Worm (Caenorhabditis elegans) whole organism, L4 larva: ENCODE measurements around the gene T10F2.2.

Experiments
- F37D6.2 ChIP-seq: sonication (generic microtip); optimal IDR thresholded peaks from 2 replicates; lab custom pipeline; 2016; ENCODE audit warnings: mild to moderate bottlenecking, missing genetic modification characterization, missing compliant biosample characterization
- aly-2 ChIP-seq: sonication (generic microtip); optimal IDR thresholded peaks from 2 replicates; lab custom pipeline; 2018; ENCODE audit warnings: missing biosample characterization, missing genetic modification characterization
- arid-1 ChIP-seq: fragments of 200-800 bp; sonication (Bioruptor generic); conservative IDR thresholded peaks from 2 replicates; pipeline ENCODE4 v1.3.6; 2022; ENCODE audit warnings: missing genetic modification reagents, missing genetic modification characterization, missing compliant biosample characterization
- attf-4 ChIP-seq: sonication (generic microtip); optimal IDR thresholded peaks from 3 replicates; lab custom pipeline; 2017; ENCODE audit warnings: missing biosample characterization, missing genetic modification characterization
- daf-16 ChIP-seq, 3 experiments: sonication (generic microtip); optimal IDR thresholded peaks; 2 replicates each; lab custom pipeline; 2016 to 2017; ENCODE audit warnings: missing genetic modification characterization in 3 of 3, missing genetic modification reagents in 3 of 3, mild to moderate bottlenecking in 2 of 3, missing compliant biosample characterization in 2 of 3, missing biosample characterization in 1 of 3, moderate library complexity in 1 of 3
- dmd-9 ChIP-seq: fragments of 200-800 bp; sonication (Bioruptor generic); IDR thresholded peaks from 2 replicates; pipeline ENCODE4 v1.3.6; 2022; ENCODE audit warnings: missing genetic modification reagents, missing genetic modification characterization, missing compliant biosample characterization
- duxl-1 ChIP-seq: sonication (generic microtip); optimal IDR thresholded peaks from 2 replicates; lab custom pipeline; 2016; ENCODE audit warnings: mild to moderate bottlenecking, missing genetic modification characterization, moderate library complexity, missing compliant biosample characterization; ENCODE audit not compliant: poor library complexity
- gei-8 ChIP-seq: fragments of 200-800 bp; sonication (Bioruptor generic); optimal IDR thresholded peaks from 2 replicates; lab custom pipeline; 2018; ENCODE audit warnings: mild to moderate bottlenecking, missing genetic modification characterization, missing compliant biosample characterization
- hif-1 ChIP-seq, 2 experiments: sonication (generic microtip); optimal IDR thresholded peaks; 2 replicates each; lab custom pipeline; 2016 to 2017; ENCODE audit warnings: missing compliant biosample characterization in 2 of 2, missing genetic modification characterization in 2 of 2, missing genetic modification reagents in 2 of 2, missing genotype in 2 of 2, mild to moderate bottlenecking in 1 of 2
- hlh-11 ChIP-seq: fragments of 200-800 bp; sonication (Bioruptor generic); optimal IDR thresholded peaks from 2 replicates; lab custom pipeline; 2018; ENCODE audit warnings: mild to moderate bottlenecking, missing genetic modification characterization, missing compliant biosample characterization
- lin-15B ChIP-seq: fragments of 150-350 bp; sonication (generic microtip); optimal IDR thresholded peaks from 3 replicates; lab custom pipeline; 2014; ENCODE audit warnings: missing biosample characterization, missing genetic modification characterization
- lin-38 ChIP-seq: fragments of 200-800 bp; sonication (Bioruptor generic); IDR thresholded peaks from 2 replicates; pipeline ENCODE4 v1.3.6; 2022; ENCODE audit warnings: missing genetic modification reagents, missing genetic modification characterization, missing compliant biosample characterization
- lir-3 ChIP-seq: sonication (generic microtip); optimal IDR thresholded peaks from 2 replicates; lab custom pipeline; 2016; ENCODE audit warnings: mild to moderate bottlenecking, missing genetic modification characterization, missing compliant biosample characterization
- lsy-2 ChIP-seq, 2 experiments: fragments of 150-350 bp in 1 of 2; sonication (generic microtip) in 1 of 2; optimal IDR thresholded peaks; 2 replicates each; lab custom pipeline; 2014 to 2017; ENCODE audit warnings: missing biosample characterization in 2 of 2, missing genetic modification characterization in 2 of 2
- madf-9 ChIP-seq: fragments of 200-800 bp; sonication (Bioruptor generic); conservative IDR thresholded peaks from 2 replicates; pipeline ENCODE4 v1.3.6; 2022; ENCODE audit warnings: missing genetic modification reagents, missing genetic modification characterization, missing compliant biosample characterization
- nhr-11 ChIP-seq: fragments of 150-350 bp; optimal IDR thresholded peaks from 2 replicates; lab custom pipeline; 2014; ENCODE audit warnings: missing biosample characterization, missing genetic modification characterization
- nhr-237 ChIP-seq: sonication (generic microtip); optimal IDR thresholded peaks from 2 replicates; lab custom pipeline; 2017; ENCODE audit warnings: missing biosample characterization, missing genetic modification characterization
- nhr-6 ChIP-seq: fragments of 150-350 bp; optimal IDR thresholded peaks from 2 replicates; lab custom pipeline; 2014; ENCODE audit warnings: missing biosample characterization, missing genetic modification characterization
- set-16 ChIP-seq: fragments of 200-800 bp; sonication (Bioruptor generic); IDR thresholded peaks from 2 replicates; pipeline ENCODE4 v1.3.6; 2022; ENCODE audit warnings: missing genetic modification reagents, missing genetic modification characterization, missing compliant biosample characterization
- spr-3 ChIP-seq: fragments of 200-800 bp; sonication (Bioruptor generic); optimal IDR thresholded peaks from 2 replicates; lab custom pipeline; 2018; ENCODE audit warnings: mild to moderate bottlenecking, missing genetic modification characterization, missing compliant biosample characterization
- tag-97 ChIP-seq: fragments of 200-800 bp; sonication (Bioruptor generic); IDR thresholded peaks from 2 replicates; pipeline ENCODE4 v1.3.6; 2022; ENCODE audit warnings: missing genetic modification characterization, missing compliant biosample characterization
- unc-130 ChIP-seq: sonication (generic microtip); optimal IDR thresholded peaks from 2 replicates; lab custom pipeline; 2016; ENCODE audit warnings: missing genetic modification reagents, missing genetic modification characterization, missing compliant biosample characterization
- unc-62 ChIP-seq, 3 experiments: fragments of 150-350 bp in 1 of 3; sonication (generic microtip); optimal IDR thresholded peaks in 2 of 3; peaks in 1 of 3; 1 replicate in 1 of 3; 2 replicates in 2 of 3; lab custom pipeline; 2014 to 2017; ENCODE audit warnings: missing biosample characterization in 3 of 3, missing genetic modification characterization in 3 of 3, missing genetic modification reagents in 3 of 3, missing genotype in 1 of 3
- zag-1 ChIP-seq: fragments of 150-350 bp; optimal IDR thresholded peaks from 2 replicates; lab custom pipeline; 2014; ENCODE audit warnings: missing biosample characterization, missing genetic modification characterization
- zfp-2 ChIP-seq: sonication (generic microtip); optimal IDR thresholded peaks from 2 replicates; lab custom pipeline; 2016; ENCODE audit warnings: mild to moderate bottlenecking, missing genetic modification characterization, missing compliant biosample characterization
- zip-11 ChIP-seq: fragments of 200-800 bp; sonication (Bioruptor generic); IDR thresholded peaks from 2 replicates; pipeline ENCODE4 v1.3.6; 2022; ENCODE audit warnings: missing genetic modification characterization, missing compliant biosample characterization
- ztf-11 ChIP-seq: fragments of 150-350 bp; optimal IDR thresholded peaks from 2 replicates; lab custom pipeline; 2014; ENCODE audit warnings: missing biosample characterization, missing genetic modification characterization
- ztf-7 ChIP-seq: fragments of 150-350 bp; optimal IDR thresholded peaks from 2 replicates; lab custom pipeline; 2014; ENCODE audit warnings: missing biosample characterization, missing genetic modification characterization

The T10F2.2 gene

ce11 chrIII:5136033-5136597 is 29.0 kb downstream of the T10F2.2 start, which contains the start of gene tbx-2 (continued):
- no peak for TF ChIP-seq zfp-2 (tag; lab: Kevin White, UChicago)

ce11 chrIII:5134506-5134905 is 30.6 kb downstream of the T10F2.2 start:
- TF ChIP-seq F37D6.2 (tag; lab: Kevin White, UChicago) (no peak), zag-1 (no peak), hlh-11 (peak; percentile 18), ztf-11 (tag; lab: Kevin White, UChicago) (no peak), lsy-2 (tag; optimal IDR thresholded peaks at IDR 0.05; lab: Kevin White, UChicago) (peak in 1 of 2 experiments; percentile 24)

ce11 chrIII:5130654-5131053 is 34.5 kb downstream of the T10F2.2 start:
- TF ChIP-seq arid-1 (GFP tag; lab: Robert Waterston, UW) (no peak), attf-4 (tag; lab: Kevin White, UChicago) (no peak), nhr-11 (tag; lab: Kevin White, UChicago) (no peak), zip-11 (GFP tag; lab: Robert Waterston, UW) (no peak), lin-15B (tag; lab: Kevin White, UChicago) (no peak), daf-16 (GFP tag; optimal IDR thresholded peaks at IDR 0.05; lab: Kevin White, UChicago) (no peak), daf-16 (tag; optimal IDR thresholded peaks at IDR 0.05; lab: Kevin White, UChicago) (no peak), duxl-1 (tag; lab: Kevin White, UChicago) (no peak), madf-9 (GFP tag; lab: Robert Waterston, UW) (no peak), lin-38 (GFP tag; lab: Robert Waterston, UW) (no peak), gei-8 (GFP tag; lab: Kevin White, UChicago) (no peak)

- TF ChIP-seq unc-62 (GFP tag; optimal IDR thresholded peaks at IDR 0.05 in 1 of 2; lab: Kevin White, UChicago) (peak in 1 of 2 experiments; percentile 35), unc-62 (tag; optimal IDR thresholded peaks at IDR 0.05; lab: Kevin White, UChicago) (no peak), set-16 (0 out of 2 replicates have a peak, but pooled peaks have one; percentile 8), zfp-2 (tag; lab: Kevin White, UChicago) (no peak), dmd-9 (GFP tag; lab: Robert Waterston, UW) (no peak)
Measured at ce11 chrIII:5129261-5129660, 35.9 kb downstream of the T10F2.2 start.

ce11 chrIII:5126988-5127387 is 38.1 kb downstream of the T10F2.2 start:
- TF ChIP-seq nhr-237 (tag; lab: Kevin White, UChicago) (no peak), set-16 (peak; percentile 13; the same call in 1 of the 2 replicates), ztf-7 (tag; lab: Kevin White, UChicago) (no peak)

ce11 chrIII:5125759-5126158 is 39.4 kb downstream of the T10F2.2 start:
- no peak for TF ChIP-seq tag-97 (GFP tag; lab: Robert Waterston, UW)
- TF ChIP-seq unc-130 (GFP tag; lab: Kevin White, UChicago) = no peak
- TF ChIP-seq hif-1 (tag; optimal IDR thresholded peaks at IDR 0.05; lab: Kevin White, UChicago) = no peak
- TF ChIP-seq aly-2 = no peak
- TF ChIP-seq nhr-11 (tag; lab: Kevin White, UChicago) = no peak

- TF ChIP-seq nhr-6 (no peak), lir-3 (tag; lab: Kevin White, UChicago) (no peak), unc-130 (GFP tag; lab: Kevin White, UChicago) (no peak), aly-2 (no peak), unc-62 (GFP tag; optimal IDR thresholded peaks at IDR 0.05 in 1 of 2; lab: Kevin White, UChicago) (peak in 1 of 2 experiments; percentile 61), unc-62 (tag; optimal IDR thresholded peaks at IDR 0.05; lab: Kevin White, UChicago) (no peak), spr-3 (GFP tag; lab: Kevin White, UChicago) (no peak), hif-1 (tag; optimal IDR thresholded peaks at IDR 0.05; lab: Kevin White, UChicago) (no peak)
Measured at ce11 chrIII:5124385-5124784, 40.7 kb downstream of the T10F2.2 start.
